Fruit fly (Drosophila melanogaster) whole organism, embryonic: Measurements from ENCODE around the gene pim.

Source experiments
- ATbp ChIP-seq: fragments of 200-800 bp; sonication (Bioruptor generic); optimal IDR thresholded peaks from 2 replicates; lab custom pipeline; 2017; ENCODE audit warnings: missing biosample characterization, mild to moderate bottlenecking, missing genetic modification characterization, missing genetic modification reagents
- Abd-B ChIP-seq: fragments of 200-800 bp; sonication (Bioruptor generic); optimal IDR thresholded peaks from 2 replicates; lab custom pipeline; 2018; ENCODE audit warnings: missing biosample characterization, mild to moderate bottlenecking, missing genetic modification characterization, moderate library complexity
- Antp ChIP-seq: fragments of 200-800 bp; sonication (Bioruptor generic); optimal IDR thresholded peaks from 3 replicates; lab custom pipeline; 2016; ENCODE audit warnings: missing biosample characterization, missing genetic modification characterization
- CG10147 ChIP-seq: fragments of 200-800 bp; sonication (Bioruptor generic); optimal IDR thresholded peaks from 2 replicates; lab custom pipeline; 2019; ENCODE audit warnings: missing biosample characterization, mild to moderate bottlenecking, missing genetic modification characterization, moderate library complexity
- CG10654 ChIP-seq: fragments of 200-800 bp; sonication (Bioruptor generic); optimal IDR thresholded peaks from 2 replicates; lab custom pipeline; 2016; ENCODE audit warnings: missing biosample characterization, missing genetic modification characterization
- CG10959 ChIP-seq: fragments of 200-800 bp; sonication (Bioruptor generic); IDR thresholded peaks from 2 replicates; pipeline ENCODE4 v1.3.6; 2022; ENCODE audit warnings: missing biosample characterization, missing genetic modification characterization
- CG11247 ChIP-seq: fragments of 200-800 bp; sonication (Bioruptor generic); IDR thresholded peaks from 2 replicates; pipeline ENCODE4 v1.3.6; 2022; ENCODE audit warnings: missing biosample characterization, missing genetic modification characterization
- CG12155 ChIP-seq: fragments of 200-800 bp; sonication (Bioruptor generic); optimal IDR thresholded peaks from 3 replicates; lab custom pipeline; 2016; ENCODE audit warnings: missing biosample characterization, missing genetic modification characterization
- CG12219 ChIP-seq: fragments of 200-800 bp; sonication (Bioruptor generic); optimal IDR thresholded peaks from 3 replicates; lab custom pipeline; 2018; ENCODE audit warnings: missing biosample characterization, mild to moderate bottlenecking, missing genetic modification characterization
- CG12299 ChIP-seq: fragments of 200-800 bp; sonication (Bioruptor generic); optimal IDR thresholded peaks from 2 replicates; lab custom pipeline; 2018; ENCODE audit warnings: missing biosample characterization, mild to moderate bottlenecking, missing genetic modification characterization
- CG14050 ChIP-seq: fragments of 200-800 bp; sonication (Bioruptor generic); IDR thresholded peaks from 3 replicates; pipeline ENCODE4 v1.3.6; 2022; ENCODE audit warnings: missing biosample characterization, missing genetic modification characterization
- CG14667 ChIP-seq: fragments of 200-800 bp; sonication (Bioruptor generic); IDR thresholded peaks from 2 replicates; pipeline ENCODE4 v1.3.6; 2022; ENCODE audit warnings: missing biosample characterization, missing genetic modification characterization
- CG15479 ChIP-seq: fragments of 200-800 bp; sonication (Bioruptor generic); optimal IDR thresholded peaks from 3 replicates; lab custom pipeline; 2019; ENCODE audit warnings: missing biosample characterization, mild to moderate bottlenecking, missing genetic modification characterization, moderate library complexity
- CG1603 ChIP-seq: fragments of 200-800 bp; sonication (Bioruptor generic); optimal IDR thresholded peaks from 2 replicates; lab custom pipeline; 2019; ENCODE audit warnings: missing biosample characterization, mild to moderate bottlenecking, missing genetic modification characterization, moderate library complexity
- CG16813 ChIP-seq: fragments of 200-800 bp; sonication (Bioruptor generic); IDR thresholded peaks from 3 replicates; pipeline ENCODE4 v1.3.6; 2022; ENCODE audit warnings: missing biosample characterization, missing genetic modification characterization; ENCODE audit not compliant: partially characterized antibody
- CG16815 ChIP-seq: fragments of 200-800 bp; sonication (Bioruptor generic); optimal IDR thresholded peaks from 3 replicates; lab custom pipeline; 2017; ENCODE audit warnings: missing biosample characterization, mild to moderate bottlenecking, missing genetic modification characterization
- CG17186 ChIP-seq: fragments of 200-800 bp; sonication (Bioruptor generic); optimal IDR thresholded peaks from 3 replicates; lab custom pipeline; 2017; ENCODE audit warnings: missing biosample characterization, missing genetic modification reagents, missing genetic modification characterization
- CG17802 ChIP-seq: fragments of 200-800 bp; sonication (Bioruptor generic); optimal IDR thresholded peaks from 2 replicates; lab custom pipeline; 2018; ENCODE audit warnings: missing biosample characterization, mild to moderate bottlenecking, missing genetic modification characterization, moderate library complexity
- CG17912 ChIP-seq: fragments of 200-800 bp; sonication (Bioruptor generic); optimal IDR thresholded peaks from 2 replicates; lab custom pipeline; 2018; ENCODE audit warnings: missing biosample characterization, mild to moderate bottlenecking, missing genetic modification characterization
- CG1792 ChIP-seq: fragments of 200-800 bp; sonication (Bioruptor generic); optimal IDR thresholded peaks from 2 replicates; lab custom pipeline; 2016; ENCODE audit warnings: missing biosample characterization, missing genetic modification characterization
- CG2116 ChIP-seq: fragments of 200-800 bp; sonication (Bioruptor generic); optimal IDR thresholded peaks from 3 replicates; lab custom pipeline; 2018; ENCODE audit warnings: missing biosample characterization, mild to moderate bottlenecking, missing genetic modification characterization
- CG30403 ChIP-seq: fragments of 200-800 bp; sonication (Bioruptor generic); optimal IDR thresholded peaks from 3 replicates; lab custom pipeline; 2016; ENCODE audit warnings: missing biosample characterization, missing genetic modification characterization
- CG4617 ChIP-seq: fragments of 200-800 bp; sonication (Bioruptor generic); optimal IDR thresholded peaks from 3 replicates; lab custom pipeline; 2016; ENCODE audit warnings: missing biosample characterization, missing genetic modification characterization, borderline replicate concordance
- CG6683 ChIP-seq: fragments of 200-800 bp; sonication (Bioruptor generic); optimal IDR thresholded peaks from 2 replicates; lab custom pipeline; 2017; ENCODE audit warnings: missing biosample characterization, mild to moderate bottlenecking, missing genetic modification characterization, missing genetic modification reagents
- CG7357 ChIP-seq: fragments of 200-800 bp; sonication (Bioruptor generic); IDR thresholded peaks from 3 replicates; pipeline ENCODE4 v1.3.6; 2022; ENCODE audit warnings: missing biosample characterization, missing genetic modification characterization
- Camta ChIP-seq: fragments of 200-800 bp; sonication (Bioruptor generic); optimal IDR thresholded peaks from 2 replicates; lab custom pipeline; 2016; ENCODE audit warnings: missing biosample characterization, missing genetic modification characterization
- Dll ChIP-seq: fragments of 200-800 bp; sonication (Bioruptor generic); IDR thresholded peaks from 4 replicates; pipeline ENCODE4 v1.3.6; 2022; ENCODE audit warnings: missing biosample characterization, missing genetic modification characterization; ENCODE audit not compliant: partially characterized antibody
- E2f2 ChIP-seq: fragments of 200-800 bp; sonication (Bioruptor generic); IDR thresholded peaks from 2 replicates; pipeline ENCODE4 v1.3.6; 2022; ENCODE audit warnings: missing biosample characterization, missing genetic modification characterization
- NC2β ChIP-seq: fragments of 200-800 bp; sonication (Bioruptor generic); optimal IDR thresholded peaks from 2 replicates; lab custom pipeline; 2016; ENCODE audit warnings: missing biosample characterization, missing genetic modification characterization
- NfI ChIP-seq: fragments of 200-800 bp; sonication (Bioruptor generic); optimal IDR thresholded peaks from 3 replicates; lab custom pipeline; 2018; ENCODE audit warnings: missing biosample characterization, mild to moderate bottlenecking, missing genetic modification characterization, moderate library complexity
- Spps ChIP-seq: fragments of 200-800 bp; sonication (Bioruptor generic); optimal IDR thresholded peaks from 2 replicates; lab custom pipeline; 2018; ENCODE audit warnings: missing biosample characterization, mild to moderate bottlenecking, missing genetic modification characterization
- Tbp ChIP-seq: fragments of >200 bp; optimal IDR thresholded peaks from 2 replicates; lab custom pipeline; 2018; ENCODE audit warnings: missing biosample characterization, missing genetic modification characterization
- Xrp1 ChIP-seq: fragments of 200-800 bp; sonication (Bioruptor generic); IDR thresholded peaks from 2 replicates; pipeline ENCODE4 v1.3.6; 2022; ENCODE audit warnings: missing biosample characterization, missing genetic modification characterization
- bcd ChIP-seq: fragments of 200-800 bp; sonication (Bioruptor generic); optimal IDR thresholded peaks from 2 replicates; lab custom pipeline; 2017; ENCODE audit warnings: missing biosample characterization, mild to moderate bottlenecking, missing genetic modification characterization
- btn ChIP-seq: fragments of 200-800 bp; sonication (Bioruptor generic); optimal IDR thresholded peaks from 2 replicates; lab custom pipeline; 2016; ENCODE audit warnings: missing biosample characterization, missing genetic modification characterization
- cato ChIP-seq: fragments of 200-800 bp; sonication (Bioruptor generic); optimal IDR thresholded peaks from 2 replicates; lab custom pipeline; 2016; ENCODE audit warnings: missing biosample characterization, missing genetic modification characterization, borderline replicate concordance
- esg ChIP-seq: fragments of 200-800 bp; sonication (Bioruptor generic); conservative IDR thresholded peaks from 2 replicates; pipeline ENCODE4 v1.3.6; 2022; ENCODE audit warnings: missing biosample characterization, missing genetic modification characterization
- fu2 ChIP-seq: fragments of 200-800 bp; sonication (Bioruptor generic); optimal IDR thresholded peaks from 2 replicates; lab custom pipeline; 2016; ENCODE audit warnings: missing biosample characterization, missing genetic modification characterization
- gcm2 ChIP-seq: fragments of 200-800 bp; sonication (Bioruptor generic); optimal IDR thresholded peaks from 2 replicates; lab custom pipeline; 2016; ENCODE audit warnings: missing biosample characterization, missing genetic modification characterization
- ind ChIP-seq: fragments of 200-800 bp; sonication (Bioruptor generic); optimal IDR thresholded peaks from 3 replicates; lab custom pipeline; 2016; ENCODE audit warnings: missing biosample characterization, missing genetic modification characterization
- jing ChIP-seq: fragments of 200-800 bp; sonication (Bioruptor generic); optimal IDR thresholded peaks from 2 replicates; lab custom pipeline; 2018; ENCODE audit warnings: missing biosample characterization, mild to moderate bottlenecking, missing genetic modification characterization
- ken ChIP-seq: fragments of 200-800 bp; sonication (Bioruptor generic); IDR thresholded peaks from 3 replicates; pipeline ENCODE4 v1.3.6; 2022; ENCODE audit warnings: missing biosample characterization, missing genetic modification characterization
- knrl ChIP-seq: fragments of 200-800 bp; sonication (Bioruptor generic); IDR thresholded peaks from 3 replicates; pipeline ENCODE4 v1.3.6; 2022; ENCODE audit warnings: missing biosample characterization, missing genetic modification characterization; ENCODE audit not compliant: partially characterized antibody
- nerfin-2 ChIP-seq: fragments of 200-800 bp; sonication (Bioruptor generic); IDR thresholded peaks from 2 replicates; pipeline ENCODE4 v1.3.6; 2022; ENCODE audit warnings: missing biosample characterization, missing genetic modification characterization; ENCODE audit not compliant: partially characterized antibody
- seq ChIP-seq: fragments of 200-800 bp; sonication (Bioruptor generic); IDR thresholded peaks from 2 replicates; pipeline ENCODE4 v1.3.6; 2022; ENCODE audit warnings: missing biosample characterization, missing genetic modification characterization
- shn ChIP-seq: fragments of 200-800 bp; sonication (Bioruptor generic); optimal IDR thresholded peaks from 3 replicates; lab custom pipeline; 2016; ENCODE audit warnings: missing biosample characterization, missing genetic modification characterization
- sima ChIP-seq: fragments of 200-800 bp; sonication (Bioruptor generic); optimal IDR thresholded peaks from 2 replicates; lab custom pipeline; 2016; ENCODE audit warnings: missing biosample characterization, missing genetic modification characterization
- slou ChIP-seq: fragments of 200-800 bp; sonication (Bioruptor generic); optimal IDR thresholded peaks from 3 replicates; lab custom pipeline; 2016; ENCODE audit warnings: missing biosample characterization, missing genetic modification characterization
- tll ChIP-seq, 2 experiments: fragments of 200-800 bp in 1 of 2; fragments of >200 bp in 1 of 2; sonication (Bioruptor generic) in 1 of 2; optimal IDR thresholded peaks; 2 replicates each; lab custom pipeline; 2017 to 2019; ENCODE audit warnings: missing biosample characterization in 2 of 2, missing genetic modification characterization in 2 of 2, mild to moderate bottlenecking in 1 of 2, moderate library complexity in 1 of 2
- z ChIP-seq: fragments of 200-800 bp; sonication (Bioruptor generic); IDR thresholded peaks from 3 replicates; pipeline ENCODE4 v1.3.6; 2022; ENCODE audit warnings: missing biosample characterization, missing genetic modification characterization
- zen2 ChIP-seq: fragments of 200-800 bp; sonication (Bioruptor generic); IDR thresholded peaks from 3 replicates; pipeline ENCODE4 v1.3.6; 2022; ENCODE audit warnings: missing biosample characterization, missing genetic modification characterization; ENCODE audit not compliant: partially characterized antibody

Gene pim

dm6 chr2L:10379865-10380264, 17.1 kb downstream of the pim start, which contains the start of gene gny (continued):
- TF ChIP-seq knrl (GFP tag; lab: Robert Waterston, UW) (no peak; the same call in 2 of the 3 replicates), CG1603 (tag; lab: Kevin White, UChicago) (peak; percentile 100), CG17186 (GFP tag; lab: Kevin White, UChicago) (no peak), CG2116 (peak; percentile 35), CG6683 (GFP tag; lab: Kevin White, UChicago) (no peak), CG30403 (GFP tag; lab: Kevin White, UChicago) (no peak), shn (no peak), bcd (no peak), CG16815 (GFP tag; lab: Kevin White, UChicago) (no peak), NfI (GFP tag; lab: Kevin White, UChicago) (no peak), Camta (GFP tag; lab: Kevin White, UChicago) (no peak), CG10654 (GFP tag; lab: Kevin White, UChicago) (no peak), Xrp1 (GFP tag; lab: Robert Waterston, UW) (no peak), NC2β (GFP tag; lab: Kevin White, UChicago) (no peak), esg (GFP tag; lab: Robert Waterston, UW) (no peak), CG14050 (GFP tag; lab: Robert Waterston, UW) (no peak), CG4617 (GFP tag; lab: Kevin White, UChicago) (peak; percentile 47), Spps (tag; lab: Kevin White, UChicago) (no peak), CG10147 (GFP tag; lab: Kevin White, UChicago) (no peak), Tbp (no peak), tll (GFP tag; optimal IDR thresholded peaks at IDR 0.05; lab: Kevin White, UChicago) (no peak), seq (no peak), zen2 (GFP tag; lab: Robert Waterston, UW) (no peak), nerfin-2 (GFP tag; lab: Robert Waterston, UW) (no peak), CG7357 (no peak), Dll (GFP tag; lab: Robert Waterston, UW) (no peak), z (no peak), CG17802 (tag; lab: Kevin White, UChicago) (peak; percentile 37), fu2 (no peak), CG11247 (GFP tag; lab: Robert Waterston, UW) (no peak), cato (no peak), CG10959 (GFP tag; lab: Robert Waterston, UW) (no peak), CG1792 (GFP tag; lab: Kevin White, UChicago) (no peak), CG12155 (no peak), ATbp (GFP tag; lab: Kevin White, UChicago) (no peak), CG16813 (GFP tag; lab: Robert Waterston, UW) (peak; percentile 39; the same call in 2 of the 3 replicates), ind (GFP tag; lab: Kevin White, UChicago) (no peak), CG12219 (GFP tag; lab: Kevin White, UChicago) (no peak), CG12299 (tag; lab: Kevin White, UChicago) (no peak), btn (no peak), Antp (GFP tag; lab: Kevin White, UChicago) (no peak), gcm2 (GFP tag; lab: Kevin White, UChicago) (no peak), E2f2 (GFP tag; lab: Robert Waterston, UW) (peak; percentile 77), CG15479 (GFP tag; lab: Kevin White, UChicago) (no peak), jing (GFP tag; lab: Kevin White, UChicago) (no peak), CG17912 (GFP tag; lab: Kevin White, UChicago) (no peak), CG14667 (no peak), sima (no peak), ken (GFP tag; lab: Robert Waterston, UW) (no peak), slou (GFP tag; lab: Kevin White, UChicago) (no peak), Abd-B (GFP tag; lab: Kevin White, UChicago) (no peak)
